Fruit fly (Drosophila melanogaster) S2 (cell line): ENCODE measurements around the gene CG34456.

Experiments used
- CG8478 ChIP-seq: fragments of >200 bp; optimal IDR thresholded peaks from 2 replicates; lab custom pipeline; 2018
- CTCF ChIP-seq, 2 experiments: fragments of >200 bp; optimal IDR thresholded peaks; 2 replicates each; lab custom pipeline; 2018

CG34456 gene

dm6 chr3L:9361894-9362293, at the start of gene CG34456:
Gene CG34456, plus strand, starts transcription at chr3L:9362108.
- TF ChIP-seq CTCF (optimal IDR thresholded peaks at IDR 0.05; lab: Kevin White, UChicago): no peak
- no peak for TF ChIP-seq CG8478 (lab: Kevin White, UChicago)

- TF ChIP-seq CG8478 (lab: Kevin White, UChicago) (no peak), CTCF (optimal IDR thresholded peaks at IDR 0.05; lab: Kevin White, UChicago) (peak in 1 of 2 experiments; percentile 14)
These were observed 28.0 kb upstream of the CG34456 start, which contains the start of gene PGRP-LA for dm6 chr3L:9333745-9334382. Gene PGRP-LA, plus strand, starts transcription at chr3L:9334332.

- TF ChIP-seq CTCF (optimal IDR thresholded peaks at IDR 0.05; lab: Kevin White, UChicago): no peak
- TF ChIP-seq CG8478 (lab: Kevin White, UChicago): no peak
These were observed 26.2 kb upstream of the CG34456 start for dm6 chr3L:9335711-9336110.

- TF ChIP-seq CTCF (optimal IDR thresholded peaks at IDR 0.05; lab: Kevin White, UChicago) (no peak), CG8478 (lab: Kevin White, UChicago) (no peak)
These were observed 23.9 kb upstream of the CG34456 start for dm6 chr3L:9337942-9338468.

dm6 chr3L:9338510-9338909, 23.4 kb upstream of the CG34456 start, which contains the start of gene PGRP-LC:
Gene PGRP-LC, plus strand, starts transcription at chr3L:9338810.
- TF ChIP-seq CTCF (optimal IDR thresholded peaks at IDR 0.05; lab: Kevin White, UChicago) (no peak), CG8478 (lab: Kevin White, UChicago) (no peak)

dm6 chr3L:9339021-9339420, 22.9 kb upstream of the CG34456 start:
- TF ChIP-seq CG8478 (lab: Kevin White, UChicago) (no peak), CTCF (optimal IDR thresholded peaks at IDR 0.05; lab: Kevin White, UChicago) (no peak)

dm6 chr3L:9340232-9340631, 21.7 kb upstream of the CG34456 start:
- TF ChIP-seq CTCF (optimal IDR thresholded peaks at IDR 0.05; lab: Kevin White, UChicago) (no peak), CG8478 (lab: Kevin White, UChicago) (no peak)

dm6 chr3L:9340839-9341238, 21.1 kb upstream of the CG34456 start:
- TF ChIP-seq CTCF (optimal IDR thresholded peaks at IDR 0.05; lab: Kevin White, UChicago): no peak
- no peak for TF ChIP-seq CG8478 (lab: Kevin White, UChicago)

- TF ChIP-seq CTCF (optimal IDR thresholded peaks at IDR 0.05; lab: Kevin White, UChicago): no peak
- TF ChIP-seq CG8478 (lab: Kevin White, UChicago): no peak
These were observed 17.9 kb upstream of the CG34456 start for dm6 chr3L:9343963-9344362.

- TF ChIP-seq CTCF (optimal IDR thresholded peaks at IDR 0.05; lab: Kevin White, UChicago) (no peak), CG8478 (lab: Kevin White, UChicago) (no peak)
These were observed 16.8 kb upstream of the CG34456 start for dm6 chr3L:9345157-9345556.

dm6 chr3L:9349314-9349733, 12.6 kb upstream of the CG34456 start, which contains the start of gene PGRP-LF:
Gene PGRP-LF, plus strand, starts transcription at chr3L:9349609.
- TF ChIP-seq CTCF (optimal IDR thresholded peaks at IDR 0.05; lab: Kevin White, UChicago) (no peak), CG8478 (lab: Kevin White, UChicago) (no peak)

dm6 chr3L:9353733-9354132, 8.2 kb upstream of the CG34456 start, which contains the start of gene CG32040:
Gene CG32040, plus strand, starts transcription at chr3L:9354033.
- no peak for TF ChIP-seq CG8478 (lab: Kevin White, UChicago)
- no peak for TF ChIP-seq CTCF (optimal IDR thresholded peaks at IDR 0.05; lab: Kevin White, UChicago)

- TF ChIP-seq CG8478 (lab: Kevin White, UChicago) (no peak), CTCF (optimal IDR thresholded peaks at IDR 0.05; lab: Kevin White, UChicago) (no peak)
These were observed 6.4 kb upstream of the CG34456 start for dm6 chr3L:9355555-9355954.

- TF ChIP-seq CG8478 (lab: Kevin White, UChicago): no peak
- peak; percentile 83 to 84 for TF ChIP-seq CTCF (optimal IDR thresholded peaks at IDR 0.05; lab: Kevin White, UChicago)
These were observed 5.7 kb upstream of the CG34456 start for dm6 chr3L:9356138-9356753.
